Fruit fly (Drosophila melanogaster) Kc167 (cell line): ENCODE data around the gene SamDC.

Experiments
- Myc ChIP-seq: fragments of >200 bp; optimal IDR thresholded peaks from 2 replicates; lab custom pipeline; 2017; ENCODE audit warnings: missing external identifiers
- Sin3A ChIP-seq: fragments of >200 bp; optimal IDR thresholded peaks from 2 replicates; lab custom pipeline; 2018; ENCODE audit warnings: missing external identifiers
- h ChIP-seq: fragments of >200 bp; optimal IDR thresholded peaks from 3 replicates; lab custom pipeline; 2018; ENCODE audit warnings: missing external identifiers
- insv ChIP-seq: fragments of >200 bp; optimal IDR thresholded peaks from 3 replicates; lab custom pipeline; 2018; ENCODE audit warnings: missing external identifiers
- psq ChIP-seq: fragments of >200 bp; optimal IDR thresholded peaks from 2 replicates; lab custom pipeline; 2017; ENCODE audit warnings: missing external identifiers
- ttk ChIP-seq: sonication (Bioruptor generic); optimal IDR thresholded peaks from 2 replicates; lab custom pipeline; 2017; ENCODE audit warnings: missing external identifiers

The SamDC gene

DNA sequence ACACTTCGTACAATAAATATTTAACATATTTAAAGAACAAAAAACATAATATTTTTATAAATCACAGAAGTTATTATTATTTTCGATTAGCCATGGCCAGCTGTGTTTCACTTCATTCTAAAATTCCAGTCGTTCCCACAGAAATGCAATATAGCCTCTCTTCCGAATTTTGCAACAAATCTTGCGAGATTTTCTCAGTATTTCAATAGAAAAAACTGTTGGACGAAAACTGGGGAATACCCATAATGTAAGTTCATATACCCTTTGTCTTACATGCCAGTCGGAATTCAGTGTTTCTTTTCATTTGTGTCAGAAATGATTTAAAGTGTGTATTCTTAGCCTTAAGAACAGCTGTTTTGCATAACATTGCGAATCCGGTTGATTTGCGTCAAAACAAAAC, 17.3 kb downstream of the SamDC start, which contains the start of the genes CtsL4 and ClpP:
Gene CtsL4, minus strand, starts transcription at position 90 of the 400 bp plus-strand sequence.
Gene ClpP, plus strand, starts transcription at position 288 of the 400 bp plus-strand sequence.
- TF ChIP-seq psq: no peak
- TF ChIP-seq Myc: no peak
- TF ChIP-seq insv (lab: Kevin White, UChicago): no peak
- TF ChIP-seq h (lab: Kevin White, UChicago): no peak
- no peak for TF ChIP-seq Sin3A (lab: Kevin White, UChicago)
- no peak for TF ChIP-seq ttk (lab: Kevin White, UChicago)

DNA sequence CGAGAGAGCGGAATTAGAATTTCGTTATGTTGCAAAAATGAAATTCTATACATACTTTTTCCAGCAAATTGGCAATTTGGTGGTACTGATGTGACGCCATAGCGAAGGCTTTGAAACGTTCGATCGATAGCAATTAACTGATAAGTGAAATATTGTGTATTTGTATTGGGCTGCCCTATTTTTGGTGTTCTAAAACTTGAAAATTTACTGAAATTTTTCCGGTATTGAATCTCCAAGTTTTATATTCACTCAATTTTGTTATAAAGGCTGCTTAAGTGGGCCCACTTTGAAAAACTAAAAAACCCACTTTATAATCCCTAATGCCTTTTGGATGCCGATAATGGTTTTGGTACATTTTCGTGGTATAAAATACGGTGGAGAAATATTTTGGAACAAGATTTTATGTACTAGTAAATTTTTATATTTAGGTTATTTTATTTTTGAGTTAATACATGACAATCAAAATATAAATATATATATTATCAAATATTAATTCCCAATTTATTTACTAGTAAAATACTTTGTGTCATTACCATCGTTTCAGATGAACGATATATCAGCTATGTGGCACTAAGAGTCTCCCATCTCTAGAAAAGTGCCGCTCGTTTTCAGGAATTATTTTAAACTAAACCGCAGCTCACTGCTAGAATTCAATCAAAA, 23.3 kb downstream of the SamDC start, which contains the start of the genes Cand1 and pim:
Gene Cand1, minus strand, starts transcription at position 300 of the 660 bp plus-strand sequence.
Gene pim, plus strand, starts transcription at position 582 of the 660 bp plus-strand sequence.
- no peak for TF ChIP-seq Sin3A (lab: Kevin White, UChicago)
- TF ChIP-seq h (lab: Kevin White, UChicago): no peak
- no peak for TF ChIP-seq ttk (lab: Kevin White, UChicago)
- no peak for TF ChIP-seq psq
- TF ChIP-seq Myc: no peak
- TF ChIP-seq insv (lab: Kevin White, UChicago): no peak

DNA sequence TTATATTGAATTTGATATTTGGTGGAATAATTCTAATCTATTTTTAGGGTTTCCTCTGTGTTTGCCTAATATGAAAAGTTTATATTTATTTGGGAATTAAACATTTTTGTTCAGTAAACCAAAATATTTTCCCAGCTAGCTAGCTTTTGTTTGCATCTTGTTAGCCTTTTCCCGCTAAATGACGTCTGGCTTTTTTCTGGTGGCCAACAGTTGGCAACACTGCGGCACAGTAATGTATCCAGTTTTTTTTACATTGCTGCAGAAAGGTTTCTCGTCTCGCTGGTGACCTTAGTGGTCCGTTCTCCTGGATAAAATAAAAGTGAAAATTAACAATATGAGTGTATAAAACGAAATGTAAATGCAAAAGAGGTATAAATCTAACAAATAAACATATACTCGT, 25.0 kb downstream of the SamDC start, which contains the start of gene lft:
Gene lft, plus strand, starts transcription at position 243 of the 400 bp plus-strand sequence.
- no peak for TF ChIP-seq h (lab: Kevin White, UChicago)
- TF ChIP-seq psq: no peak
- no peak for TF ChIP-seq Sin3A (lab: Kevin White, UChicago)
- TF ChIP-seq insv (lab: Kevin White, UChicago): no peak
- no peak for TF ChIP-seq Myc
- TF ChIP-seq ttk (lab: Kevin White, UChicago): no peak

DNA sequence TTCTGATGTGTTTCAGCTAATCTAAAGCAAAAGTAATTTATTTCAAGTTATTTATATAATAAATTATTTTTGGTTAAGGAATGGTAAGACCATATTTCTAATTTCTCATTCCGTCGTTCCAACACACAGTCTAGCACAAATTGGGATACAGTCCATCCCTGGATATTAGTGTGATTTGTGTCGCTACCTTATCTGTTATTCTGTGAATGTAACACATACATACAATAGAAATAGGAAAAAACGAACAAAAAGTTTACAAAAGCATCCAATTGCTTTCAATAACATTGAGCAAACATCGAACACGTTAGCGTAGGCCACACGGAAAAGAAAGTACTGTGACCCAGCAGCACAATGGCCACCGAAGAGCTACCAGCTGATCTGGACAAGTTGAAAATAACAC, 27.3 kb downstream of the SamDC start, which contains the start of gene CG5056:
Gene CG5056, plus strand, starts transcription at position 168 of the 400 bp plus-strand sequence.
- TF ChIP-seq insv (lab: Kevin White, UChicago) (no peak), psq (no peak), Myc (no peak), ttk (lab: Kevin White, UChicago) (no peak), h (lab: Kevin White, UChicago) (no peak), Sin3A (lab: Kevin White, UChicago) (no peak)

DNA sequence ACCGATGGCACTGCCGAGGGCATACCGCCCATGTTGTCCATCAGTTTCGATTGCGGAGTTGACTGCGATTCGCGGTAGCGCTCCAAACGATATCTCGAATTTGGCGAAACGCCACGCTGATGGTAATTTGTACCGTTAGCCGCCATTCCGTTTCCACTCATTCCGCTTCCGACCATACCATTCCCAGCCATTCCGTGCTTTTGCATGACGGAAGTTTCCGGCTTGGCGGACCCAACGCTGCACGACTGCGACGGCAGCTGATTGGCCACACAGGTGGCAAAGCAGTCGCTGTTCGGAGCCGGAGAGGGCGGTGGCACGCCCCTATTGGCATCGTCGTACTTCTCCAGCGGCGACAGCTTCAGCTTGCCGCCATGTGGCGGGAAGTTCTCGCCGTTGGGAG, 33.0 kb downstream of the SamDC start:
- TF ChIP-seq psq (no peak), Sin3A (lab: Kevin White, UChicago) (no peak), Myc (no peak), insv (lab: Kevin White, UChicago) (no peak), h (lab: Kevin White, UChicago) (no peak), ttk (lab: Kevin White, UChicago) (no peak)

DNA sequence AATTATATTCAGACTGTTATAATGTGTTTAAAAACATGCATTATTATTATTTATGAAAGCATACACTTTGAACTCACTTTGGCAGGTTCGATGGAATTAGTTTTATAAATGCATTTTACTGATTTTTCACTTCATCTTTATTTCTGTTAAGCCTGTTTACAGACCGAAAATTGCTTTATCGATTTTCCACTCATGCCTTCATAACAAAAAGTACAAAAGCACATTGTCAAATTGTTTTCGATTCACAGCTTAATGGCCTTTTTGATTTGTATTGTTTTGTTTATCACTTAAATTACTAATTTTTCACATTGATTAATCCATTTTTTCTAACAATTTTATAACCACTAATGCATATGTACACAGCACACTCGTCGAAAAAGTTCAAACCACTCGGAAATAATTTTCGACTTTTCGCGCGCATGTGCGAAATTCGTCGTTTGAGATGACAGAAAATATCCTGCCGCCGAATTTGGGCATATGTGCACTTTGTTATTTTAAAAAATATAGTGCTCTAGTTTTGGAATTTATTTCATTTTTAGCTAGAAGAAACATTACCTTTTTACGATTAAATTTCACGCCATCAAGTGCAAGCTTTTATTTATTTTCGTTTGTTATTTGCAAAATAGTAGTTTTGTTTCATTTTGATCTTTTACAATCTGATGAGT, 34.5 kb downstream of the SamDC start, which contains the start of gene rho-5:
Gene rho-5, minus strand, starts transcription at position 296 of the 665 bp plus-strand sequence.
- TF ChIP-seq Sin3A (lab: Kevin White, UChicago): no peak
- TF ChIP-seq Myc: no peak
- no peak for TF ChIP-seq h (lab: Kevin White, UChicago)
- TF ChIP-seq ttk (lab: Kevin White, UChicago): no peak
- no peak for TF ChIP-seq psq
- TF ChIP-seq insv (lab: Kevin White, UChicago): no peak

DNA sequence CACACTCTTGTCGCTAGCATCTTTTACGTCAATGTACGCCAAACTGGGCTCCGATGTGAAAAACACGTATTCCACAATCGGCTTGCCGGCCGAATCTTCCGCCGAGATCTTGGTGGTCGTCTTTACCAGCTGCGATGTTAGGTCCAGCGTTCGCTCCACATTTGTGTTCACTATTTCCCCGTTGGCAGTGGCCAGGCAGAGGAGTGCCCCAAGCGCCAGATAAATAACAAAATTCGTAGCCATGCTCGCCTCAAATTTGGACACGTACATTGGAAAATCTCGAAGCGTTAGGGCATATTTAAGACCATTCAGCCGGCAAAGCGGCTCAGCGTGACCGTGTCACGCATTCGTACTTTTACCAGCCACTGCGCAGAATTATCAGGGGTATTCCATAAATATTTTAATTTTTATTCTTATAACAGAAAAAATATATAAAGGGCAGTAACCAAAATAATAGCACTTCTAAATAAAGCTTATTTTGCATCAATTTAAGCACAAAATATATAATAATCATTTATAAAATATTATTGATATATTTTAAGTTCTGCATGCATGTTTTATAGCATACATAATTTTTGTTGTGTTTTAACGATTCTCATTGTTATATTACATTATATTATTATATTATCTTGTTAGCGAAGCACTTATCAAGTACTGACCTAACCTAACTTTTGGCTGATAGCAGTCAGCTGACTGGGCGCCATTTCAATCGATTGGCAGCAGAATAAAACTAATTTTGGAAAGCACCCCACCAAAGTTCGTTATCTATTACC, 36.4 kb downstream of the SamDC start, which contains the start of the genes CG33303 and dpr19:
Gene CG33303, minus strand, starts transcription at position 294 of the 773 bp plus-strand sequence.
Gene dpr19, plus strand, starts transcription at position 705 of the 773 bp plus-strand sequence.
- TF ChIP-seq Sin3A (lab: Kevin White, UChicago) (no peak), ttk (lab: Kevin White, UChicago) (no peak), Myc (no peak), psq (no peak)

DNA sequence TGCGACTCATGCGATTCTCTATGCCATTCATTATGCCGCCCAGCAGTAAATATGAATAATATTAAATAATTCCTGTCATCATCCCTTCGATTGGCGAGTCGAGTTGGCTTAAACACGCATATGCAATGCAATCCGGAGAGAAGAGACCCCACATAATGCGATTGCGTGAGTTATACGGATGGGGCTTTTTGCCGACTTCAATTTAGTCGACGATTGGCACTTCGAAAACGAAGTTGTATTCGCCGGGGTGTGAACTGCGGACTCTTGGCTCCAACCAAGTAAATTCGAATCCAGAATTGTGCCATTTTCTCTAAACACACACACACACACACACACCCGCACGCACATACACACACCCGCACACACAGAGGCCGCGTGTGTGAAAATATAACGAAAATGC, 37.0 kb downstream of the SamDC start:
- TF ChIP-seq psq: no peak
- TF ChIP-seq h (lab: Kevin White, UChicago): no peak
- TF ChIP-seq ttk (lab: Kevin White, UChicago): no peak
- no peak for TF ChIP-seq insv (lab: Kevin White, UChicago)
- TF ChIP-seq Myc: no peak
- TF ChIP-seq Sin3A (lab: Kevin White, UChicago): no peak

DNA sequence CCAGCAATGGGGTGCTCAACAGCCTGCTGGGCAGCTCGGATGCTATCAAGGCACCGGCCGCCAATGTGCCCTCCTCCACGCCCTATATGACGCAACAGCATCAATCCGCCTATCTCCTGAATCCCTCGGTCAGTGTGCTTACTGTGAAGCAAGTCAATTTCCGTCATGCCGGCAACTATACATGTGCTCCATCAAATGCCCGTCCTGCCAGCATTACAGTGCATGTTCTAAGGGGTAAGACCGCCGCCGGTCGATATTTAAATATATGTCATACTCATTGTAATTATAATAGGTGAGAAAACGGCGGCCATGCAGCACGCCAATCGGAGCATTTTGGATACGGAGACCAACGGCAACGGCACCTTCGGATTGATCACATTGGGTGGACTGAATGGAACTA, 39.4 kb downstream of the SamDC start:
- TF ChIP-seq psq (no peak), h (lab: Kevin White, UChicago) (no peak), Myc (no peak), insv (lab: Kevin White, UChicago) (no peak), ttk (lab: Kevin White, UChicago) (no peak), Sin3A (lab: Kevin White, UChicago) (no peak)

DNA sequence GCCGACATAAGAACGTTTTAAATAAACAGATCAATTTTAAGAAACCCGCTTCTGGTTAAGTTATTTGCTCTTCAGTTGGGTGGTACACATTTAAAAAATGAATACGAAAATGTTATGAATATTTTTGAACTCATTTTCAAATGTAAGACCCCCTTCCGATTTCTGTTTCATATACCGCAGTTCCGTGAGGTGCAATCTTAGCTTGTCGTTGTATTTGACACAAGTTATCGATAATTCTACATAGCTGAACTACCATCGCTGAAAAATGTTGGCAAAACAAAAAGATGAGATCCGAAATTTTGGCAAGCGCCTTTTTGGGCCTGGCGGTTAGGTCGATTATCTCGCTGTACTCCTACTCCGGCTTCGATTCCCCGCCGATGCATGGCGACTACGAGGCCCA, 40.6 kb downstream of the SamDC start, which contains the start of gene gny:
Gene gny, plus strand, starts transcription at position 239 of the 400 bp plus-strand sequence.
- TF ChIP-seq Myc (no peak), insv (lab: Kevin White, UChicago) (no peak), h (lab: Kevin White, UChicago) (no peak), psq (no peak), ttk (lab: Kevin White, UChicago) (no peak), Sin3A (lab: Kevin White, UChicago) (no peak)

DNA sequence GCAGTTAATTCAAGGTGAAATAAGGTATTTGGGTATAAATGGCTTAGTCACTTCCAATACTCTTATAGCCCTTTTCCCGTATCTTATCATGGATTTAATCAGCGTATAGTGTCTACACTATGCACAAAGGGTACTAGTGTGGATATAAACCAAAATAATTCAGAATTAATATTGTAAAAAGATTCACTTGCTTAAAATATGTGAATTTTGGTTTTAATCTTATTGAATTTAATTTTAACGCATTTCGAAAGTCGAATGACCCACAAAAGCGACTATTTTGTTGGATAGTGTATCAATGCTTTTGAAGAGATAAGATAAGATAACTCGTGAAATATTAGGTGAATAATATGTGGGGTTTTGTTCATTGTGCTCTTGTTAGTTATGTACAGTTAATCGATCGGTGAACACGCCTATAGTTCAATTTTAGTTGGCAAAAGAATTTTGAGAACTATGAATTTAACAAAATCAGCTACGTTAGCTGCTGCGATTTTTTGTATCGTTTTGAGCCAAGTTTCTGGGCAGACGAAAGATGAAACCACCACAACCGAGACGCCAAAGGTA, 42.7 kb downstream of the SamDC start, which contains the start of gene CG5096:
Gene CG5096, plus strand, starts transcription at position 374 of the 561 bp plus-strand sequence.
- TF ChIP-seq h (lab: Kevin White, UChicago): no peak
- TF ChIP-seq Sin3A (lab: Kevin White, UChicago): no peak
- TF ChIP-seq insv (lab: Kevin White, UChicago): no peak
- TF ChIP-seq ttk (lab: Kevin White, UChicago): no peak
- no peak for TF ChIP-seq psq
- no peak for TF ChIP-seq Myc
